Worm (Caenorhabditis elegans) whole organism, young adult: Measurements from ENCODE around the gene nurf-1.
A peak's percentile ranks its signal among the peaks of the same experiment; 100 is the strongest.

Source experiments
- B0019.2 ChIP-seq: fragments of 200-800 bp; sonication (Bioruptor generic); conservative IDR thresholded peaks from 2 replicates; pipeline ENCODE4 v1.3.6; 2022; ENCODE audit warnings: missing genetic modification reagents, missing genetic modification characterization, missing compliant biosample characterization
- B0336.3 ChIP-seq: fragments of 200-800 bp; sonication (Bioruptor generic); IDR thresholded peaks from 2 replicates; pipeline ENCODE4 v1.3.6; 2022; ENCODE audit warnings: missing genetic modification characterization, missing compliant biosample characterization
- C17E4.6 ChIP-seq: fragments of 200-800 bp; sonication (Bioruptor generic); IDR thresholded peaks from 2 replicates; pipeline ENCODE4 v1.3.6; 2022; ENCODE audit warnings: missing genetic modification reagents, missing genetic modification characterization, missing compliant biosample characterization
- D2030.7 ChIP-seq: fragments of 200-800 bp; sonication (Bioruptor generic); IDR thresholded peaks from 2 replicates; pipeline ENCODE4 v1.3.6; 2022; ENCODE audit warnings: missing genetic modification reagents, missing genetic modification characterization, missing compliant biosample characterization
- F10E7.11 ChIP-seq: sonication (generic microtip); optimal IDR thresholded peaks from 2 replicates; lab custom pipeline; 2017; ENCODE audit warnings: mild to moderate bottlenecking, missing genetic modification characterization, moderate library complexity, missing compliant biosample characterization
- F22D6.2 ChIP-seq: sonication (generic microtip); optimal IDR thresholded peaks from 2 replicates; lab custom pipeline; 2016; ENCODE audit warnings: mild to moderate bottlenecking, missing genetic modification characterization, missing compliant biosample characterization
- F37B4.10 ChIP-seq: fragments of 200-800 bp; sonication (Bioruptor generic); IDR thresholded peaks from 2 replicates; pipeline ENCODE4 v1.3.6; 2022; ENCODE audit warnings: missing genetic modification characterization, missing compliant biosample characterization
- F39B2.1 ChIP-seq: fragments of 200-800 bp; sonication (Bioruptor generic); IDR thresholded peaks from 2 replicates; pipeline ENCODE4 v1.3.6; 2022; ENCODE audit warnings: missing genetic modification reagents, missing genetic modification characterization, missing compliant biosample characterization
- F57A8.1 ChIP-seq: fragments of 200-800 bp; sonication (Bioruptor generic); optimal IDR thresholded peaks from 2 replicates; lab custom pipeline; 2018; ENCODE audit warnings: mild to moderate bottlenecking, missing genetic modification characterization, moderate library complexity, missing compliant biosample characterization
- T07F8.4 ChIP-seq: sonication (generic microtip); optimal IDR thresholded peaks from 2 replicates; lab custom pipeline; 2016; ENCODE audit warnings: mild to moderate bottlenecking, missing genetic modification characterization, moderate library complexity, missing compliant biosample characterization
- T26A5.8 ChIP-seq: sonication (generic microtip); optimal IDR thresholded peaks from 2 replicates; lab custom pipeline; 2016; ENCODE audit warnings: missing genetic modification characterization, missing compliant biosample characterization
- Y53G8AR.9 ChIP-seq: fragments of 200-800 bp; sonication (Bioruptor generic); conservative IDR thresholded peaks from 2 replicates; pipeline ENCODE4 v1.3.6; 2022; ENCODE audit warnings: missing genetic modification reagents, missing genetic modification characterization, missing compliant biosample characterization
- Y67H2A.10 ChIP-seq: fragments of 200-800 bp; sonication (Bioruptor generic); conservative IDR thresholded peaks from 2 replicates; pipeline ENCODE4 v1.3.6; 2022; ENCODE audit warnings: missing genetic modification reagents, missing genetic modification characterization, missing compliant biosample characterization
- akir-1 ChIP-seq: fragments of 200-800 bp; sonication (Bioruptor generic); optimal IDR thresholded peaks from 2 replicates; lab custom pipeline; 2018; ENCODE audit warnings: mild to moderate bottlenecking, missing genetic modification characterization, moderate library complexity, missing compliant biosample characterization
- aptf-3 ChIP-seq: fragments of 200-800 bp; sonication (Bioruptor generic); IDR thresholded peaks from 2 replicates; pipeline ENCODE4 v1.3.6; 2022; ENCODE audit warnings: missing genetic modification characterization, missing compliant biosample characterization
- athp-1 ChIP-seq: sonication (generic microtip); optimal IDR thresholded peaks from 2 replicates; lab custom pipeline; 2017; ENCODE audit warnings: mild to moderate bottlenecking, missing genetic modification characterization, missing compliant biosample characterization
- attf-3 ChIP-seq: fragments of 200-800 bp; sonication (Bioruptor generic); conservative IDR thresholded peaks from 2 replicates; pipeline ENCODE4 v1.3.6; 2022; ENCODE audit warnings: missing genetic modification reagents, missing genetic modification characterization, missing compliant biosample characterization
- attf-5 ChIP-seq: fragments of 200-800 bp; sonication (Bioruptor generic); optimal IDR thresholded peaks from 2 replicates; lab custom pipeline; 2018; ENCODE audit warnings: mild to moderate bottlenecking, missing genetic modification characterization, missing compliant biosample characterization
- bed-2 ChIP-seq: fragments of 200-800 bp; sonication (Bioruptor generic); IDR thresholded peaks from 2 replicates; pipeline ENCODE4 v1.3.6; 2022; ENCODE audit warnings: missing genetic modification reagents, missing genetic modification characterization, missing compliant biosample characterization
- cebp-1 ChIP-seq, 2 experiments: fragments of 200-800 bp in 1 of 2; sonication (Bioruptor generic) in 1 of 2; sonication (generic microtip) in 1 of 2; IDR thresholded peaks in 1 of 2; optimal IDR thresholded peaks in 1 of 2; 2 replicates each; pipeline versions ENCODE4 v1.3.6 to Lab custom; 2017 to 2022; ENCODE audit warnings: missing compliant biosample characterization in 2 of 2, missing genetic modification characterization in 2 of 2, mild to moderate bottlenecking in 1 of 2, missing genetic modification reagents in 1 of 2, moderate library complexity in 1 of 2
- cebp-2 ChIP-seq: fragments of 200-800 bp; sonication (Bioruptor generic); IDR thresholded peaks from 2 replicates; pipeline ENCODE4 v1.3.6; 2022; ENCODE audit warnings: missing genetic modification characterization, missing compliant biosample characterization
- ceh-100 ChIP-seq: fragments of 200-800 bp; sonication (Bioruptor generic); IDR thresholded peaks from 2 replicates; pipeline ENCODE4 v1.3.6; 2022; ENCODE audit warnings: missing genetic modification reagents, missing genetic modification characterization, missing compliant biosample characterization
- dpff-1 ChIP-seq: sonication (generic microtip); optimal IDR thresholded peaks from 2 replicates; lab custom pipeline; 2017; ENCODE audit warnings: mild to moderate bottlenecking, missing genetic modification characterization, missing compliant biosample characterization
- dpl-1 ChIP-seq: fragments of 150-350 bp; optimal IDR thresholded peaks from 2 replicates; lab custom pipeline; 2014; ENCODE audit warnings: missing biosample characterization, missing genetic modification reagents, missing genetic modification characterization
- egl-18 ChIP-seq: fragments of 200-800 bp; sonication (Bioruptor generic); IDR thresholded peaks from 2 replicates; pipeline ENCODE4 v1.3.6; 2022; ENCODE audit warnings: missing genetic modification reagents, missing genetic modification characterization, missing compliant biosample characterization
- fkh-3 ChIP-seq: sonication (generic microtip); optimal IDR thresholded peaks from 2 replicates; lab custom pipeline; 2016; ENCODE audit warnings: mild to moderate bottlenecking, missing genetic modification characterization, missing compliant biosample characterization
- gei-17 ChIP-seq: fragments of 200-800 bp; sonication (Bioruptor generic); optimal IDR thresholded peaks from 2 replicates; lab custom pipeline; 2018; ENCODE audit warnings: mild to moderate bottlenecking, missing genetic modification characterization, missing compliant biosample characterization
- hlh-12 ChIP-seq: sonication (generic microtip); optimal IDR thresholded peaks from 2 replicates; lab custom pipeline; 2016; ENCODE audit warnings: missing genetic modification characterization, missing compliant biosample characterization
- hmg-1.2 ChIP-seq: fragments of 200-800 bp; sonication (Bioruptor generic); IDR thresholded peaks from 2 replicates; pipeline ENCODE4 v1.3.6; 2022; ENCODE audit warnings: missing genetic modification reagents, missing genetic modification characterization, missing compliant biosample characterization
- let-607 ChIP-seq, 2 experiments: fragments of 200-800 bp in 1 of 2; sonication (Bioruptor generic) in 1 of 2; sonication (generic microtip) in 1 of 2; optimal IDR thresholded peaks; 2 replicates each; lab custom pipeline; 2016 to 2018; ENCODE audit warnings: mild to moderate bottlenecking in 2 of 2, missing compliant biosample characterization in 2 of 2, missing genetic modification characterization in 2 of 2, moderate library complexity in 2 of 2, missing genotype in 1 of 2
- lin-35 ChIP-seq, 3 experiments: fragments of 150-350 bp in 2 of 3; sonication (generic microtip) in 1 of 3; optimal IDR thresholded peaks; 2 replicates each; lab custom pipeline; 2014 to 2018; ENCODE audit warnings: missing biosample characterization in 3 of 3, missing genetic modification characterization in 3 of 3, missing genetic modification reagents in 3 of 3
- lin-40 ChIP-seq: sonication (generic microtip); optimal IDR thresholded peaks from 2 replicates; lab custom pipeline; 2016; ENCODE audit warnings: missing genetic modification characterization, mild to moderate bottlenecking, missing compliant biosample characterization, missing genotype, missing genetic modification reagents
- lin-54 ChIP-seq: fragments of 200-800 bp; sonication (Bioruptor generic); optimal IDR thresholded peaks from 2 replicates; lab custom pipeline; 2018; ENCODE audit warnings: mild to moderate bottlenecking, missing genetic modification characterization, missing compliant biosample characterization
- madf-10 ChIP-seq: sonication (generic microtip); optimal IDR thresholded peaks from 2 replicates; lab custom pipeline; 2016; ENCODE audit warnings: mild to moderate bottlenecking, missing genetic modification characterization, missing compliant biosample characterization
- madf-8 ChIP-seq: fragments of 200-800 bp; sonication (Bioruptor generic); conservative IDR thresholded peaks from 2 replicates; pipeline ENCODE4 v1.3.6; 2022; ENCODE audit warnings: missing genetic modification reagents, missing genetic modification characterization, missing compliant biosample characterization
- mcd-1 ChIP-seq: fragments of 200-800 bp; sonication (Bioruptor generic); IDR thresholded peaks from 2 replicates; pipeline ENCODE4 v1.3.6; 2022; ENCODE audit warnings: missing genetic modification reagents, missing genetic modification characterization, missing compliant biosample characterization
- nfya-1 ChIP-seq: sonication (generic microtip); optimal IDR thresholded peaks from 2 replicates; lab custom pipeline; 2017; ENCODE audit warnings: antibody characterized with exemption, missing compliant biosample characterization, missing genetic modification characterization, borderline replicate concordance; ENCODE audit not compliant: insufficient read depth
- nfyb-1 ChIP-seq: fragments of 200-800 bp; sonication (Bioruptor generic); IDR thresholded peaks from 2 replicates; pipeline ENCODE4 v1.3.6; 2022; ENCODE audit warnings: missing genetic modification reagents, missing genetic modification characterization, missing compliant biosample characterization
- nhr-80 ChIP-seq: sonication (generic microtip); optimal IDR thresholded peaks from 2 replicates; lab custom pipeline; 2016; ENCODE audit warnings: missing genetic modification characterization, missing compliant biosample characterization
- nhr-90 ChIP-seq: sonication (generic microtip); optimal IDR thresholded peaks from 2 replicates; lab custom pipeline; 2016; ENCODE audit warnings: missing genotype, mild to moderate bottlenecking, missing genetic modification characterization, missing compliant biosample characterization
- pbrm-1 ChIP-seq: fragments of 200-800 bp; sonication (Bioruptor generic); IDR thresholded peaks from 2 replicates; pipeline ENCODE4 v1.3.6; 2022; ENCODE audit warnings: missing genetic modification reagents, missing genetic modification characterization, missing compliant biosample characterization
- rec-8 ChIP-seq, 2 experiments: sonication (generic microtip); optimal IDR thresholded peaks; 2 replicates each; lab custom pipeline; 2016; ENCODE audit warnings: mild to moderate bottlenecking in 2 of 2, missing genetic modification characterization in 2 of 2, missing genetic modification reagents in 2 of 2, missing genotype in 2 of 2, missing biosample characterization in 1 of 2, missing compliant biosample characterization in 1 of 2, moderate library complexity in 1 of 2
- unc-130 ChIP-seq: sonication (generic microtip); optimal IDR thresholded peaks from 2 replicates; lab custom pipeline; 2016; ENCODE audit warnings: missing genetic modification reagents, missing genetic modification characterization, missing compliant biosample characterization
- xnd-1 ChIP-seq: sonication (generic microtip); optimal IDR thresholded peaks from 2 replicates; lab custom pipeline; 2016; ENCODE audit warnings: missing genotype, missing genetic modification reagents, missing genetic modification characterization, missing compliant biosample characterization
- zim-3 ChIP-seq: sonication (generic microtip); optimal IDR thresholded peaks from 2 replicates; lab custom pipeline; 2017; ENCODE audit warnings: mild to moderate bottlenecking, missing genetic modification characterization, moderate library complexity, missing compliant biosample characterization
- ztf-22 ChIP-seq: fragments of 200-800 bp; sonication (Bioruptor generic); optimal IDR thresholded peaks from 2 replicates; lab custom pipeline; 2018; ENCODE audit warnings: mild to moderate bottlenecking, missing genetic modification characterization, moderate library complexity, missing compliant biosample characterization
- ztf-25 ChIP-seq: fragments of 200-800 bp; sonication (Bioruptor generic); IDR thresholded peaks from 2 replicates; pipeline ENCODE4 v1.3.6; 2022; ENCODE audit warnings: missing genetic modification reagents, missing genetic modification characterization, missing compliant biosample characterization

nurf-1 gene

ce11 chrII:14349356-14349923 lies 41.1 kb upstream of the nurf-1 start, which contains the start of the genes Y54G11A.17, lin-7 and elof-1:
Gene Y54G11A.17, minus strand, starts transcription at chrII:14349406.
Gene lin-7, minus strand, starts transcription at chrII:14349406.
Gene elof-1, plus strand, starts transcription at chrII:14349738.
- no peak for TF ChIP-seq nhr-90
- peak; percentile 81 for TF ChIP-seq B0019.2 (GFP tag; lab: Robert Waterston, UW)
- TF ChIP-seq lin-40 (tag; lab: Kevin White, UChicago), result peak; percentile 73
- TF ChIP-seq rec-8 (tag; optimal IDR thresholded peaks at IDR 0.05; lab: Kevin White, UChicago), result no peak
- no peak for TF ChIP-seq akir-1 (GFP tag; lab: Kevin White, UChicago)
- TF ChIP-seq mcd-1 (GFP tag; lab: Robert Waterston, UW), result peak; percentile 74
- TF ChIP-seq ztf-22 (GFP tag; lab: Kevin White, UChicago), result no peak
- peak; percentile 77; the same call in 1 of the 2 replicates for TF ChIP-seq nfyb-1 (GFP tag; lab: Robert Waterston, UW)
- no peak for TF ChIP-seq F22D6.2 (tag; lab: Kevin White, UChicago)
- no peak for TF ChIP-seq let-607 (tag; optimal IDR thresholded peaks at IDR 0.05; lab: Kevin White, UChicago)
- TF ChIP-seq lin-35 (GFP tag; optimal IDR thresholded peaks at IDR 0.05; lab: Kevin White, UChicago), result peak in 2 of 3 experiments; percentile 9 to 85
- no peak for TF ChIP-seq nfya-1 (tag; lab: Kevin White, UChicago)
- TF ChIP-seq gei-17 (GFP tag; lab: Kevin White, UChicago), result no peak
- no peak for TF ChIP-seq cebp-2 (GFP tag; lab: Robert Waterston, UW)
- TF ChIP-seq dpff-1, result no peak
- peak; percentile 42 for TF ChIP-seq athp-1 (tag; lab: Kevin White, UChicago)
- TF ChIP-seq nhr-80, result peak; percentile 6
- TF ChIP-seq zim-3 (tag; lab: Kevin White, UChicago), result no peak
- TF ChIP-seq fkh-3, result no peak
- TF ChIP-seq madf-10 (tag; lab: Kevin White, UChicago), result peak; percentile 5
- peak; percentile 71 for TF ChIP-seq pbrm-1 (GFP tag; lab: Robert Waterston, UW)
- no peak for TF ChIP-seq hlh-12 (tag; lab: Kevin White, UChicago)
- no peak for TF ChIP-seq ztf-25 (GFP tag; lab: Robert Waterston, UW)
- TF ChIP-seq C17E4.6 (GFP tag; lab: Robert Waterston, UW), result peak; percentile 44; the same call in 1 of the 2 replicates
- peak; percentile 7 for TF ChIP-seq unc-130 (GFP tag; lab: Kevin White, UChicago)
- no peak for TF ChIP-seq aptf-3 (GFP tag; lab: Robert Waterston, UW)
- peak; percentile 77; the same call in 1 of the 2 replicates for TF ChIP-seq Y67H2A.10 (GFP tag; lab: Robert Waterston, UW)
- TF ChIP-seq bed-2 (GFP tag; lab: Robert Waterston, UW), result no peak
- peak; percentile 51 for TF ChIP-seq ceh-100 (GFP tag; lab: Robert Waterston, UW)
- peak; percentile 65; the same call in 1 of the 2 replicates for TF ChIP-seq hmg-1.2
- peak; percentile 96 for TF ChIP-seq attf-5
- TF ChIP-seq F39B2.1 (GFP tag; lab: Robert Waterston, UW), result no peak
- TF ChIP-seq egl-18 (GFP tag; lab: Robert Waterston, UW), result no peak
- no peak for TF ChIP-seq F37B4.10
- TF ChIP-seq T26A5.8 (tag; lab: Kevin White, UChicago), result no peak
- no peak for TF ChIP-seq F10E7.11 (tag; lab: Kevin White, UChicago)
- no peak for TF ChIP-seq T07F8.4
- TF ChIP-seq madf-8 (GFP tag; lab: Robert Waterston, UW), result peak; percentile 61
- peak; percentile 77 for TF ChIP-seq dpl-1 (GFP tag; lab: Kevin White, UChicago)
- TF ChIP-seq Y53G8AR.9 (GFP tag; lab: Robert Waterston, UW), result peak; percentile 77; the same call in 1 of the 2 replicates
- peak; percentile 92 for TF ChIP-seq D2030.7 (GFP tag; lab: Robert Waterston, UW)
- 0 out of 2 replicates have a peak, but pooled peaks have one; percentile 49 for TF ChIP-seq attf-3 (GFP tag; lab: Robert Waterston, UW)
- TF ChIP-seq B0336.3 (GFP tag; lab: Robert Waterston, UW), result no peak
- TF ChIP-seq F57A8.1 (GFP tag; lab: Kevin White, UChicago), result no peak
- peak; percentile 85 for TF ChIP-seq cebp-1 (GFP tag; IDR thresholded peaks at IDR 0.05; lab: Robert Waterston, UW)
- peak; percentile 92 for TF ChIP-seq cebp-1 (tag; optimal IDR thresholded peaks at IDR 0.05; lab: Kevin White, UChicago)
- peak; percentile 84 for TF ChIP-seq lin-54 (GFP tag; lab: Kevin White, UChicago)
- peak; percentile 28 for TF ChIP-seq xnd-1
